Worm (Caenorhabditis elegans) whole organism, midembryonic: ENCODE results near the gene nhr-41.

ENCODE experiments used
- T22C8.4 ChIP-seq: fragments of 200-800 bp; sonication (Bioruptor generic); IDR thresholded peaks from 2 replicates; pipeline ENCODE4 v1.3.6; 2022; ENCODE audit warnings: missing genetic modification characterization, missing compliant biosample characterization
- cog-1 ChIP-seq: sonication (generic microtip); optimal IDR thresholded peaks from 2 replicates; lab custom pipeline; 2016; ENCODE audit warnings: missing genetic modification characterization, missing compliant biosample characterization
- flt-1 ChIP-seq: fragments of 200-800 bp; sonication (Bioruptor generic); IDR thresholded peaks from 2 replicates; pipeline ENCODE4 v1.3.6; 2022; ENCODE audit warnings: missing genetic modification characterization, missing compliant biosample characterization
- klf-2 ChIP-seq: fragments of 200-800 bp; sonication (Bioruptor generic); conservative IDR thresholded peaks from 2 replicates; pipeline ENCODE4 v1.3.6; 2022; ENCODE audit warnings: missing genetic modification reagents, missing genetic modification characterization, missing compliant biosample characterization
- med-1 ChIP-seq: sonication (generic microtip); optimal IDR thresholded peaks from 2 replicates; lab custom pipeline; 2017; ENCODE audit warnings: missing genetic modification characterization, mild to moderate bottlenecking, missing compliant biosample characterization, antibody characterized with exemption, missing genetic modification reagents; ENCODE audit not compliant: insufficient read depth
- ref-1 ChIP-seq: fragments of 200-800 bp; sonication (Bioruptor generic); conservative IDR thresholded peaks from 2 replicates; pipeline ENCODE4 v1.3.6; 2022; ENCODE audit warnings: missing genetic modification reagents, missing genetic modification characterization, missing compliant biosample characterization

DNA sequence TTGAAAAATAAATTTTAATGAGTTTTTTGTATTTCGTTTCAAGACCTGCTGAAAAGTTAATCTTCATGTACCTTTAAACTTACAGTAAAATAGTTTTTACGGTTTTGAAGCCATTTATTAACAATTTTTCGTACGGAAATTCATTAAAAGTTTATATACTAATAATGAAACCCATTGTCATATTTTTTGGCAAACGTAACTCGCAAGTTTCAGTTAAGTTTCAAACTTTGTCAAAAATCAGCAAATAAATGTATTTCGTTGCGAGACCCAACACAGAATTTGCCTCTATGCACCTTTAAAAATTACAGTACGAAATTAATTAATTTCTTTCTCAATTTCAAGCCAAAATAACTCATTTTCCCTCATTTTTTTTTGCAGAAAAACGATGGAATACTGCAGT, 34.6 kb downstream of the nhr-41 start, which contains the start of gene jtr-1:
- no peak for TF ChIP-seq klf-2 (GFP tag; lab: Robert Waterston, UW)
- no peak for TF ChIP-seq med-1
- TF ChIP-seq T22C8.4 (GFP tag; lab: Robert Waterston, UW), result no peak
- no peak for TF ChIP-seq flt-1
- no peak for TF ChIP-seq cog-1 (tag; lab: Kevin White, UChicago)
- no peak for TF ChIP-seq ref-1 (GFP tag; lab: Robert Waterston, UW)
